Worm (Caenorhabditis elegans): ENCODE measurements around the gene lips-17.

DNA sequence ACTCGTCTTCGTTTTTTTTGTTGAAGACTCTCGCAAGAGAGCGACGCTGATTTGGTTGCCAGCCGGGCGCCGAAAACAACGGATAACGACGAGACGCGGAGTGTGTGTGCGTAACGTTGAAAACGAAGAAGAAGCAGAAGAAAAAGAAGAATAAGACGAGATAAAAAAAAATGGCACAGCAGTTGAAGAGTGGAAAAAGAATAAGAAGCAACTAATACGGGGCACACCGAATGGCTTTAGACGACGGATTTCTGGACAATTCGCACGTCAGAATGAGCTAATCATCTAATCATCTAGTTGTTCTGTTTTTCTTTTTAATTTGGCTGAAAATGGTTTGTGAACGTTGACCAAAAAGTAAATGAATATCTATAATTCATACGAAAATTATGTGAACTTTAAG is 28.9 kb downstream of the lips-17 start:
- no peak for TF ChIP-seq ets-7 (tag; optimal IDR thresholded peaks at IDR 0.05)
- no peak for TF ChIP-seq ama-1 (optimal IDR thresholded peaks at IDR 0.05)
- no peak for TF ChIP-seq tbx-11 (GFP tag; IDR thresholded peaks at IDR 0.05)
- no peak for TF ChIP-seq hmbx-1 (tag; optimal IDR thresholded peaks at IDR 0.05)
- TF ChIP-seq B0310.2 (tag; optimal IDR thresholded peaks at IDR 0.05), result no peak
- no peak for TF ChIP-seq scrt-1 (GFP tag; IDR thresholded peaks at IDR 0.05)
- TF ChIP-seq ceh-36 (tag; optimal IDR thresholded peaks at IDR 0.05), result no peak
- TF ChIP-seq F13C5.2 (tag; optimal IDR thresholded peaks at IDR 0.05), result no peak
- no peak for TF ChIP-seq flt-1 (GFP tag; IDR thresholded peaks at IDR 0.05)
- no peak for TF ChIP-seq tra-4 (tag; optimal IDR thresholded peaks at IDR 0.05)
- TF ChIP-seq pes-1 (GFP tag; IDR thresholded peaks at IDR 0.05), result no peak
- TF ChIP-seq sea-1 (GFP tag; conservative IDR thresholded peaks at IDR 0.05), result no peak

Measured in whole organism, early embryonic.